Fruit fly (Drosophila melanogaster): ENCODE measurements around the gene CG6470.
A peak's percentile ranks its signal among the peaks of the same experiment; 100 is the strongest.

DNA sequence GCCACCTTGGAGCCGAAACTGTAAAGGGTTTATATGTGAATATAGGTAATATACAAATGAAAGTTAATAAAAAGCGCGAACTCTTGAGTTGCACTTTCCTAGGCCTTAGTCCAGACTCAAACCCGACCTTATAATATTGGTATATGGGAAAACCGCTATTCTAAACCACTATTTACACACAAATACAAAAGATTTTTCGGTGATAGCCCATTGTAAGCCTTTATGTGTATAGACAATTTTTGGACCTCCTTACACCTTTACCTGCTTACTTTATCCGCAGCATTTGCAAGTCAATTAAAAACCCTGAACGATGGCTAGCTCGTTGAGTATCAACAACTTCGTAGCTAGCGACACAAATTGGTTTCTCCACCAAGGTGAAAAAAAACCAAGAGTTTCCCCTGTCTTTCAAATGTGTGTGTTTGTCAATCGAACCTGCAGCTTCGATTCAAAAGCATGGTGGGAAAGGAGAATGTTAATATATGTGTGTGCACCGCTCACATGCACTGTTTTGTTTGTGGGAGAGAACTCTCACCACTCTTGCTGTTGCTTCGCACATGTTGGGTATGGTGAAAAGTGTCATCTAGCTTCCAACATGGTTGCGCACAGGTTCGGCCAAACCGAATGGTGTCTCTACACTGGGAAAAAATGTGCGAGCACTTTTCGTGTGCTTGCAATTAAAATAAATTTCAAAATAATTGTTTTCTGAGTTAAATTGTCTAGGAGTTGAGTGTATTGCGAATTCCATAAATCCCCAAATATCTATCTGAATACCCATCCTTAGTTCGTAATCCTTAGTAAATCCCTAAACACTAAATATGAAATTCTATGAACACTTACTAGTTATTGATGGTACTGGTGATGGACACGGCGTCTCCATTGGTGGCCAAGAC is 7.8 kb downstream of the CG6470 start:
- TF ChIP-seq pad (GFP tag; optimal IDR thresholded peaks at IDR 0.05) (peak; percentile 99), Mnt (GFP tag; optimal IDR thresholded peaks at IDR 0.05) (no peak), kay (GFP tag; ENCODE audit: borderline replicate concordance) (no peak), CG11617 (GFP tag; optimal IDR thresholded peaks at IDR 0.05) (peak; percentile 31), Clk (GFP tag; optimal IDR thresholded peaks at IDR 0.05) (no peak), CG1620 (GFP tag; optimal IDR thresholded peaks at IDR 0.05) (no peak), CG12768 (GFP tag; optimal IDR thresholded peaks at IDR 0.05) (no peak), Crg-1 (GFP tag; optimal IDR thresholded peaks at IDR 0.05) (no peak), CG7101 (tag; optimal IDR thresholded peaks at IDR 0.05) (no peak), Hr96 (GFP tag; optimal IDR thresholded peaks at IDR 0.05) (peak; percentile 20), CG5204 (GFP tag; optimal IDR thresholded peaks at IDR 0.05) (no peak), CG33017 (tag; optimal IDR thresholded peaks at IDR 0.05) (no peak), CG14711 (tag; optimal IDR thresholded peaks at IDR 0.05) (peak; percentile 24), cnc (optimal IDR thresholded peaks at IDR 0.05) (no peak)

Measured in whole organism, adult.